Worm (Caenorhabditis elegans) whole organism, L2 larva: Measurements from ENCODE around the gene cyh-1.

Experiments
- C34F6.9 ChIP-seq: fragments of 150-350 bp; optimal IDR thresholded peaks from 2 replicates; lab custom pipeline; 2014; ENCODE audit warnings: missing biosample characterization, missing genetic modification characterization
- Y55F3AM.14 ChIP-seq: fragments of 200-800 bp; sonication (Bioruptor generic); optimal IDR thresholded peaks from 2 replicates; lab custom pipeline; 2018; ENCODE audit warnings: mild to moderate bottlenecking, missing genetic modification characterization, missing compliant biosample characterization
- ZK546.5 ChIP-seq: sonication (generic microtip); optimal IDR thresholded peaks from 2 replicates; lab custom pipeline; 2017; ENCODE audit warnings: missing biosample characterization, missing genetic modification characterization
- ama-1 ChIP-seq: fragments of 150-350 bp; optimal IDR thresholded peaks from 2 replicates; lab custom pipeline; 2018; ENCODE audit warnings: inconsistent platforms
- blmp-1 ChIP-seq: sonication (generic microtip); optimal IDR thresholded peaks from 2 replicates; lab custom pipeline; 2017; ENCODE audit warnings: missing genetic modification characterization, mild to moderate bottlenecking, missing compliant biosample characterization, antibody characterized with exemption, moderate library complexity; ENCODE audit not compliant: insufficient read depth
- ceh-16 ChIP-seq: fragments of 150-350 bp; optimal IDR thresholded peaks from 2 replicates; lab custom pipeline; 2014; ENCODE audit warnings: missing biosample characterization, missing genetic modification characterization
- crh-2 ChIP-seq: sonication (generic microtip); optimal IDR thresholded peaks from 2 replicates; lab custom pipeline; 2017; ENCODE audit warnings: missing biosample characterization, missing genetic modification characterization
- dmd-4 ChIP-seq: sonication (generic microtip); optimal IDR thresholded peaks from 2 replicates; lab custom pipeline; 2017; ENCODE audit warnings: missing biosample characterization, missing genetic modification characterization
- elt-1 ChIP-seq: fragments of 150-350 bp; optimal IDR thresholded peaks from 2 replicates; lab custom pipeline; 2014; ENCODE audit warnings: missing biosample characterization, missing genetic modification characterization
- elt-3 ChIP-seq: sonication (generic microtip); optimal IDR thresholded peaks from 2 replicates; lab custom pipeline; 2017; ENCODE audit warnings: missing biosample characterization, missing genetic modification characterization
- fos-1 ChIP-seq: fragments of 150-350 bp; optimal IDR thresholded peaks from 2 replicates; lab custom pipeline; 2014; ENCODE audit warnings: missing biosample characterization, missing genetic modification characterization
- gmeb-1 ChIP-seq: fragments of 150-350 bp; optimal IDR thresholded peaks from 2 replicates; lab custom pipeline; 2014; ENCODE audit warnings: missing biosample characterization, missing genetic modification characterization
- lin-11 ChIP-seq: fragments of 150-350 bp; sonication (generic microtip); optimal IDR thresholded peaks from 2 replicates; lab custom pipeline; 2014; ENCODE audit warnings: missing biosample characterization, missing genetic modification characterization, inconsistent platforms, mixed read lengths
- lin-39 ChIP-seq: fragments of 150-350 bp; optimal IDR thresholded peaks from 2 replicates; lab custom pipeline; 2014; ENCODE audit warnings: missing biosample characterization, missing genetic modification reagents, missing genetic modification characterization
- lsy-2 ChIP-seq, 2 experiments: fragments of 150-350 bp in 1 of 2; sonication (generic microtip) in 1 of 2; optimal IDR thresholded peaks; 2 replicates each; lab custom pipeline; 2014 to 2017; ENCODE audit warnings: missing biosample characterization in 2 of 2, missing genetic modification characterization in 2 of 2
- mab-5 ChIP-seq: fragments of 150-350 bp; optimal IDR thresholded peaks from 2 replicates; lab custom pipeline; 2014; ENCODE audit warnings: missing biosample characterization, missing genetic modification characterization
- mbf-1 ChIP-seq: sonication (generic microtip); optimal IDR thresholded peaks from 2 replicates; lab custom pipeline; 2017; ENCODE audit warnings: missing biosample characterization, missing genetic modification characterization
- mdl-1 ChIP-seq, 2 experiments: fragments of 150-350 bp in 1 of 2; sonication (generic microtip) in 1 of 2; optimal IDR thresholded peaks; 2 replicates each; lab custom pipeline; 2017; ENCODE audit warnings: missing biosample characterization in 2 of 2, missing genetic modification characterization in 2 of 2
- nhr-10 ChIP-seq: sonication (generic microtip); optimal IDR thresholded peaks from 2 replicates; lab custom pipeline; 2017; ENCODE audit warnings: missing biosample characterization, missing genetic modification characterization
- nhr-12 ChIP-seq: fragments of 150-350 bp; optimal IDR thresholded peaks from 2 replicates; lab custom pipeline; 2014; ENCODE audit warnings: missing biosample characterization, missing genetic modification characterization
- nhr-129 ChIP-seq: fragments of 150-350 bp; optimal IDR thresholded peaks from 2 replicates; lab custom pipeline; 2014; ENCODE audit warnings: missing biosample characterization, missing genetic modification characterization
- nhr-21 ChIP-seq: fragments of 150-350 bp; optimal IDR thresholded peaks from 2 replicates; lab custom pipeline; 2014; ENCODE audit warnings: missing biosample characterization, missing genetic modification characterization
- nhr-23 ChIP-seq: fragments of 150-350 bp; optimal IDR thresholded peaks from 2 replicates; lab custom pipeline; 2014; ENCODE audit warnings: missing biosample characterization, missing genetic modification reagents, missing genetic modification characterization
- nhr-237 ChIP-seq: fragments of 150-350 bp; optimal IDR thresholded peaks from 2 replicates; lab custom pipeline; 2014; ENCODE audit warnings: missing biosample characterization, missing genetic modification characterization
- nhr-6 ChIP-seq: fragments of 150-350 bp; optimal IDR thresholded peaks from 2 replicates; lab custom pipeline; 2014; ENCODE audit warnings: missing biosample characterization, missing genetic modification characterization
- nhr-77 ChIP-seq: fragments of 150-350 bp; optimal IDR thresholded peaks from 2 replicates; lab custom pipeline; 2014; ENCODE audit warnings: missing biosample characterization, missing genetic modification characterization
- peb-1 ChIP-seq: fragments of 150-350 bp; optimal IDR thresholded peaks from 2 replicates; lab custom pipeline; 2014; ENCODE audit warnings: missing biosample characterization, missing genetic modification characterization
- skn-1 ChIP-seq: sonication (generic microtip); optimal IDR thresholded peaks from 2 replicates; lab custom pipeline; 2017; ENCODE audit warnings: missing biosample characterization, missing genetic modification characterization
- sma-9 ChIP-seq, 2 experiments: fragments of 150-350 bp in 1 of 2; sonication (generic microtip) in 1 of 2; optimal IDR thresholded peaks; 2 replicates each; lab custom pipeline; 2014 to 2016; ENCODE audit warnings: missing genetic modification characterization in 2 of 2, mild to moderate bottlenecking in 1 of 2, missing biosample characterization in 1 of 2, missing compliant biosample characterization in 1 of 2, missing genetic modification reagents in 1 of 2, moderate library complexity in 1 of 2
- unc-39 ChIP-seq: fragments of 150-350 bp; optimal IDR thresholded peaks from 2 replicates; lab custom pipeline; 2014; ENCODE audit warnings: missing biosample characterization, missing genetic modification characterization
- unc-62 ChIP-seq: fragments of 150-350 bp; optimal IDR thresholded peaks from 2 replicates; lab custom pipeline; 2014; ENCODE audit warnings: missing biosample characterization, missing genetic modification reagents, missing genetic modification characterization
- zag-1 ChIP-seq: fragments of 150-350 bp; optimal IDR thresholded peaks from 2 replicates; lab custom pipeline; 2014; ENCODE audit warnings: missing biosample characterization, missing genetic modification characterization
- ztf-11 ChIP-seq: sonication (generic microtip); optimal IDR thresholded peaks from 2 replicates; lab custom pipeline; 2017; ENCODE audit warnings: missing biosample characterization, missing genetic modification characterization

The cyh-1 gene

ce11 chrII:3512240-3512639 is 7.4 kb downstream of the cyh-1 start, which contains the start of gene Y49F6B.19:
Gene Y49F6B.19, minus strand, starts transcription at chrII:3512340.
- TF ChIP-seq nhr-6: no peak
- no peak for TF ChIP-seq blmp-1 (tag; lab: Kevin White, UChicago)
- no peak for TF ChIP-seq ztf-11 (tag; lab: Kevin White, UChicago)
- no peak for TF ChIP-seq Y55F3AM.14 (GFP tag; lab: Kevin White, UChicago)
- TF ChIP-seq zag-1 (tag; lab: Kevin White, UChicago): no peak
- TF ChIP-seq ceh-16: no peak
- TF ChIP-seq elt-3 (tag; lab: Kevin White, UChicago): no peak
- no peak for TF ChIP-seq nhr-21
- no peak for TF ChIP-seq C34F6.9 (tag; lab: Kevin White, UChicago)
- TF ChIP-seq dmd-4: no peak
- TF ChIP-seq nhr-23 (tag; lab: Kevin White, UChicago): no peak
- no peak for TF ChIP-seq nhr-237 (tag; lab: Kevin White, UChicago)
- no peak for TF ChIP-seq lin-39 (tag; lab: Kevin White, UChicago)
- TF ChIP-seq nhr-129: no peak
- TF ChIP-seq nhr-77 (tag; lab: Kevin White, UChicago): no peak
- TF ChIP-seq skn-1 (tag; lab: Kevin White, UChicago): no peak

- TF ChIP-seq gmeb-1 (tag; lab: Kevin White, UChicago): no peak
- TF ChIP-seq fos-1 (tag; lab: Kevin White, UChicago): no peak
- no peak for TF ChIP-seq elt-1 (tag; lab: Kevin White, UChicago)
Observed at ce11 chrII:3514631-3515030, 9.8 kb downstream of the cyh-1 start, which contains the start of gene srz-5. Gene srz-5, minus strand, starts transcription at chrII:3514731.

ce11 chrII:3515384-3516053 is 10.7 kb downstream of the cyh-1 start, which contains the start of the genes Y49F6B.14 and clec-125:
Gene Y49F6B.14, minus strand, starts transcription at chrII:3515484.
Gene clec-125, plus strand, starts transcription at chrII:3516003.
- no peak for TF ChIP-seq gmeb-1 (tag; lab: Kevin White, UChicago)
- TF ChIP-seq unc-62 (GFP tag; lab: Kevin White, UChicago): no peak
- no peak for TF ChIP-seq lin-39 (tag; lab: Kevin White, UChicago)
- TF ChIP-seq nhr-23 (tag; lab: Kevin White, UChicago): no peak
- TF ChIP-seq skn-1 (tag; lab: Kevin White, UChicago): no peak
- TF ChIP-seq C34F6.9 (tag; lab: Kevin White, UChicago): no peak
- TF ChIP-seq crh-2 (tag; lab: Kevin White, UChicago): no peak
- no peak for TF ChIP-seq nhr-12
- TF ChIP-seq ama-1 (lab: Kevin White, UChicago): no peak
- TF ChIP-seq mdl-1 (tag; optimal IDR thresholded peaks at IDR 0.05; lab: Kevin White, UChicago): no peak
- no peak for TF ChIP-seq nhr-77 (tag; lab: Kevin White, UChicago)
- no peak for TF ChIP-seq fos-1 (tag; lab: Kevin White, UChicago)
- TF ChIP-seq mab-5: no peak
- TF ChIP-seq lsy-2 (tag; optimal IDR thresholded peaks at IDR 0.05; lab: Kevin White, UChicago): no peak
- TF ChIP-seq nhr-10 (tag; lab: Kevin White, UChicago): no peak
- TF ChIP-seq peb-1: no peak
- no peak for TF ChIP-seq sma-9 (GFP tag; optimal IDR thresholded peaks at IDR 0.05; lab: Kevin White, UChicago)
- no peak for TF ChIP-seq sma-9 (tag; optimal IDR thresholded peaks at IDR 0.05; lab: Kevin White, UChicago)
- TF ChIP-seq mbf-1 (tag; lab: Kevin White, UChicago): no peak
- no peak for TF ChIP-seq elt-1 (tag; lab: Kevin White, UChicago)
- no peak for TF ChIP-seq unc-39 (tag; lab: Kevin White, UChicago)
- TF ChIP-seq, all 48 proteins: peak for 0

ce11 chrII:3516175-3516574 is 11.4 kb downstream of the cyh-1 start:
- TF ChIP-seq elt-1 (tag; lab: Kevin White, UChicago): no peak
- TF ChIP-seq mdl-1 (tag; optimal IDR thresholded peaks at IDR 0.05; lab: Kevin White, UChicago): no peak
- no peak for TF ChIP-seq ZK546.5 (tag; lab: Kevin White, UChicago)
- no peak for TF ChIP-seq sma-9 (GFP tag; optimal IDR thresholded peaks at IDR 0.05; lab: Kevin White, UChicago)
- TF ChIP-seq sma-9 (tag; optimal IDR thresholded peaks at IDR 0.05; lab: Kevin White, UChicago): no peak
- TF ChIP-seq mab-5: no peak
- no peak for TF ChIP-seq elt-3 (tag; lab: Kevin White, UChicago)
- no peak for TF ChIP-seq lin-11 (tag; lab: Kevin White, UChicago)
- no peak for TF ChIP-seq peb-1
- no peak for TF ChIP-seq unc-39 (tag; lab: Kevin White, UChicago)
- TF ChIP-seq Y55F3AM.14 (GFP tag; lab: Kevin White, UChicago): no peak
- no peak for TF ChIP-seq nhr-10 (tag; lab: Kevin White, UChicago)
